Worm (Caenorhabditis elegans) whole organism, early embryonic: ENCODE results near the gene srh-215.

Experiments used
- B0310.2 ChIP-seq: sonication (generic microtip); optimal IDR thresholded peaks from 2 replicates; lab custom pipeline; 2016; ENCODE audit warnings: mild to moderate bottlenecking, missing genetic modification characterization, missing compliant biosample characterization
- F13C5.2 ChIP-seq: sonication (generic microtip); optimal IDR thresholded peaks from 2 replicates; lab custom pipeline; 2017; ENCODE audit warnings: mild to moderate bottlenecking, missing genetic modification characterization, inconsistent platforms, missing compliant biosample characterization
- aly-1 ChIP-seq: sonication (generic microtip); optimal IDR thresholded peaks from 2 replicates; lab custom pipeline; 2016; ENCODE audit warnings: missing genetic modification characterization, missing compliant biosample characterization
- ama-1 ChIP-seq: fragments of 150-350 bp; optimal IDR thresholded peaks from 2 replicates; lab custom pipeline; 2014
- ceh-13 ChIP-seq: fragments of 200-800 bp; sonication (Bioruptor generic); optimal IDR thresholded peaks from 2 replicates; lab custom pipeline; 2018; ENCODE audit warnings: mild to moderate bottlenecking, missing genetic modification characterization, missing compliant biosample characterization
- ceh-36 ChIP-seq: sonication (generic microtip); optimal IDR thresholded peaks from 2 replicates; lab custom pipeline; 2016; ENCODE audit warnings: missing genetic modification characterization, inconsistent platforms, missing compliant biosample characterization
- ets-7 ChIP-seq: sonication (generic microtip); optimal IDR thresholded peaks from 2 replicates; lab custom pipeline; 2016; ENCODE audit warnings: missing genotype, missing genetic modification characterization, missing compliant biosample characterization
- flt-1 ChIP-seq: fragments of 200-800 bp; sonication (Bioruptor generic); IDR thresholded peaks from 2 replicates; pipeline ENCODE4 v1.3.6; 2022; ENCODE audit warnings: missing genetic modification characterization, missing compliant biosample characterization
- hmbx-1 ChIP-seq: sonication (generic microtip); optimal IDR thresholded peaks from 2 replicates; lab custom pipeline; 2016; ENCODE audit warnings: mild to moderate bottlenecking, missing genetic modification characterization, missing compliant biosample characterization
- hmg-4 ChIP-seq: fragments of 200-800 bp; sonication (Bioruptor generic); optimal IDR thresholded peaks from 2 replicates; lab custom pipeline; 2018; ENCODE audit warnings: mild to moderate bottlenecking, missing genetic modification characterization, missing compliant biosample characterization
- hnd-1 ChIP-seq: sonication (generic microtip); optimal IDR thresholded peaks from 2 replicates; lab custom pipeline; 2016; ENCODE audit warnings: missing genetic modification characterization, missing compliant biosample characterization
- pes-1 ChIP-seq: fragments of 200-800 bp; sonication (Bioruptor generic); IDR thresholded peaks from 2 replicates; pipeline ENCODE4 v1.3.6; 2022; ENCODE audit warnings: missing genetic modification reagents, missing genetic modification characterization, missing compliant biosample characterization
- scrt-1 ChIP-seq: fragments of 200-800 bp; sonication (Bioruptor generic); IDR thresholded peaks from 2 replicates; pipeline ENCODE4 v1.3.6; 2022; ENCODE audit warnings: missing genetic modification characterization, missing compliant biosample characterization
- sea-1 ChIP-seq: fragments of 200-800 bp; sonication (Bioruptor generic); conservative IDR thresholded peaks from 2 replicates; pipeline ENCODE4 v1.3.6; 2022; ENCODE audit warnings: missing genetic modification characterization, missing compliant biosample characterization
- tbx-11 ChIP-seq: fragments of 200-800 bp; sonication (Bioruptor generic); IDR thresholded peaks from 2 replicates; pipeline ENCODE4 v1.3.6; 2022; ENCODE audit warnings: missing genetic modification characterization, missing compliant biosample characterization
- tbx-37 ChIP-seq: fragments of 200-800 bp; sonication (Bioruptor generic); conservative IDR thresholded peaks from 2 replicates; pipeline ENCODE4 v1.3.6; 2022; ENCODE audit warnings: missing genetic modification reagents, missing genetic modification characterization, missing compliant biosample characterization
- tra-4 ChIP-seq: sonication (generic microtip); optimal IDR thresholded peaks from 2 replicates; lab custom pipeline; 2017; ENCODE audit warnings: missing genetic modification characterization, missing compliant biosample characterization

srh-215 gene

ce11 chrV:16814541-16815207 lies 17.1 kb downstream of the srh-215 start:
- no peak for TF ChIP-seq ceh-13 (GFP tag; lab: Kevin White, UChicago)

ce11 chrV:16812371-16812770 lies 19.4 kb downstream of the srh-215 start:
- TF ChIP-seq tbx-37 (GFP tag; lab: Robert Waterston, UW) (no peak), flt-1 (no peak), hmbx-1 (tag; lab: Kevin White, UChicago) (no peak), ama-1 (no peak), hnd-1 (no peak), ceh-36 (tag; lab: Kevin White, UChicago) (no peak), scrt-1 (GFP tag; lab: Robert Waterston, UW) (no peak), ceh-13 (GFP tag; lab: Kevin White, UChicago) (no peak), ets-7 (tag; lab: Kevin White, UChicago) (no peak), pes-1 (GFP tag; lab: Robert Waterston, UW) (no peak), aly-1 (tag; lab: Kevin White, UChicago) (no peak), sea-1 (GFP tag; lab: Robert Waterston, UW) (no peak), F13C5.2 (tag; lab: Kevin White, UChicago) (no peak), B0310.2 (tag; lab: Kevin White, UChicago) (no peak), tra-4 (tag; lab: Kevin White, UChicago) (no peak), tbx-11 (GFP tag; lab: Robert Waterston, UW) (no peak)

- no peak for TF ChIP-seq tra-4 (tag; lab: Kevin White, UChicago)
- TF ChIP-seq sea-1 (GFP tag; lab: Robert Waterston, UW): no peak
- no peak for TF ChIP-seq tbx-11 (GFP tag; lab: Robert Waterston, UW)
- TF ChIP-seq B0310.2 (tag; lab: Kevin White, UChicago): no peak
- TF ChIP-seq ama-1: no peak
- no peak for TF ChIP-seq F13C5.2 (tag; lab: Kevin White, UChicago)
- no peak for TF ChIP-seq ceh-13 (GFP tag; lab: Kevin White, UChicago)
- TF ChIP-seq tbx-37 (GFP tag; lab: Robert Waterston, UW): no peak
These were observed 20.0 kb downstream of the srh-215 start for ce11 chrV:16811841-16812240.

ce11 chrV:16808168-16808567 lies 23.7 kb downstream of the srh-215 start:
- no peak for TF ChIP-seq pes-1 (GFP tag; lab: Robert Waterston, UW)
- TF ChIP-seq hmg-4 (GFP tag; lab: Kevin White, UChicago): no peak
- no peak for TF ChIP-seq aly-1 (tag; lab: Kevin White, UChicago)
- TF ChIP-seq hnd-1: no peak
- TF ChIP-seq ets-7 (tag; lab: Kevin White, UChicago): no peak
- TF ChIP-seq hmbx-1 (tag; lab: Kevin White, UChicago): no peak
- no peak for TF ChIP-seq ceh-13 (GFP tag; lab: Kevin White, UChicago)
- TF ChIP-seq ceh-36 (tag; lab: Kevin White, UChicago): no peak
- no peak for TF ChIP-seq tra-4 (tag; lab: Kevin White, UChicago)

ce11 chrV:16804795-16805194 lies 27.0 kb downstream of the srh-215 start:
- TF ChIP-seq ets-7 (tag; lab: Kevin White, UChicago) (no peak), flt-1 (no peak), hmg-4 (GFP tag; lab: Kevin White, UChicago) (no peak), pes-1 (GFP tag; lab: Robert Waterston, UW) (no peak), tra-4 (tag; lab: Kevin White, UChicago) (no peak), hnd-1 (no peak), ceh-36 (tag; lab: Kevin White, UChicago) (no peak), tbx-11 (GFP tag; lab: Robert Waterston, UW) (no peak), aly-1 (tag; lab: Kevin White, UChicago) (no peak), hmbx-1 (tag; lab: Kevin White, UChicago) (no peak), ama-1 (no peak), B0310.2 (tag; lab: Kevin White, UChicago) (no peak), ceh-13 (GFP tag; lab: Kevin White, UChicago) (no peak), tbx-37 (GFP tag; lab: Robert Waterston, UW) (no peak), F13C5.2 (tag; lab: Kevin White, UChicago) (no peak), scrt-1 (GFP tag; lab: Robert Waterston, UW) (no peak)

- no peak for TF ChIP-seq sea-1 (GFP tag; lab: Robert Waterston, UW)
- no peak for TF ChIP-seq tra-4 (tag; lab: Kevin White, UChicago)
- TF ChIP-seq scrt-1 (GFP tag; lab: Robert Waterston, UW): no peak
- TF ChIP-seq ceh-13 (GFP tag; lab: Kevin White, UChicago): no peak
- no peak for TF ChIP-seq hnd-1
- TF ChIP-seq pes-1 (GFP tag; lab: Robert Waterston, UW): no peak
- no peak for TF ChIP-seq flt-1
- no peak for TF ChIP-seq tbx-37 (GFP tag; lab: Robert Waterston, UW)
- no peak for TF ChIP-seq ceh-36 (tag; lab: Kevin White, UChicago)
- TF ChIP-seq ets-7 (tag; lab: Kevin White, UChicago): no peak
- no peak for TF ChIP-seq B0310.2 (tag; lab: Kevin White, UChicago)
These were observed 29.2 kb downstream of the srh-215 start, which contains the start of gene cand-1 for ce11 chrV:16802572-16802971. cand-1 (plus strand) TSS chrV:16802872.

ce11 chrV:16800484-16800883 lies 31.3 kb downstream of the srh-215 start:
- TF ChIP-seq hmg-4 (GFP tag; lab: Kevin White, UChicago) (no peak), aly-1 (tag; lab: Kevin White, UChicago) (no peak), tbx-11 (GFP tag; lab: Robert Waterston, UW) (no peak), ama-1 (no peak), ceh-36 (tag; lab: Kevin White, UChicago) (no peak)
